Fruit fly (Drosophila melanogaster) whole organism, embryonic: Measurements from ENCODE around the gene CG4650.

Experiments used
- CG33557 ChIP-seq: fragments of 200-800 bp; sonication (Bioruptor generic); optimal IDR thresholded peaks from 2 replicates; lab custom pipeline; 2019; ENCODE audit warnings: missing biosample characterization, mild to moderate bottlenecking, missing genetic modification characterization, moderate library complexity
- CG4730 ChIP-seq: fragments of 200-800 bp; sonication (Bioruptor generic); IDR thresholded peaks from 2 replicates; pipeline ENCODE4 v1.3.6; 2022; ENCODE audit warnings: missing biosample characterization, missing genetic modification characterization
- Poxn ChIP-seq: fragments of 200-800 bp; sonication (Bioruptor generic); IDR thresholded peaks from 2 replicates; pipeline ENCODE4 v1.3.6; 2022; ENCODE audit warnings: missing biosample characterization, missing genetic modification characterization
- fd102C ChIP-seq: fragments of 200-800 bp; sonication (Bioruptor generic); optimal IDR thresholded peaks from 2 replicates; lab custom pipeline; 2018; ENCODE audit warnings: missing biosample characterization, mild to moderate bottlenecking, missing genetic modification characterization, moderate library complexity
- gro ChIP-seq: fragments of 200-800 bp; sonication (Bioruptor generic); optimal IDR thresholded peaks from 2 replicates; lab custom pipeline; 2016; ENCODE audit warnings: missing biosample characterization, missing genetic modification characterization
- gsb-n ChIP-seq: fragments of 200-800 bp; sonication (Bioruptor generic); optimal IDR thresholded peaks from 3 replicates; lab custom pipeline; 2018; ENCODE audit warnings: missing biosample characterization, mild to moderate bottlenecking, missing genetic modification characterization
- pum ChIP-seq: fragments of 200-800 bp; sonication (Bioruptor generic); optimal IDR thresholded peaks from 2 replicates; lab custom pipeline; 2016; ENCODE audit warnings: missing biosample characterization, missing genetic modification characterization
- vvl ChIP-seq: fragments of 200-800 bp; sonication (Bioruptor generic); IDR thresholded peaks from 2 replicates; pipeline ENCODE4 v1.3.6; 2022; ENCODE audit warnings: missing biosample characterization, missing genetic modification characterization

DNA sequence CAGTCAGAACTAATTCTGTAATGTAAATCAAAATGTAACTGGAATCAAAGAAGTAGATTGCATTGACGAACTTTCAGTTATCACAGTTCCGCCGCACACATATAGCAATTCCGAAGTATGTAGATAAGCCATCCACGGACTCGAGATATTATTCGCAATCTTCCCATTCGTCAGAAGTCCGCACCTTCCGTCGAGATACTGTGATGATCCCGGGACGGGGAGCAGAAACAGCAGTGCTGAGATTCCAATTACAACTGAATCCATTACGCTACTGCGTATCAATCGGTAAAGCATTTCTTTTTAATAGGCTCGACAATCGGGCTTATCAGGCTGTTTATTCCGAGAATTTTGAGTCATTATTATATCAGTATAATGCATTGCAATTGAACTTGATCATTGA lies at the start of gene CG4650:
- TF ChIP-seq gro (GFP tag; lab: Kevin White, UChicago) (no peak), fd102C (GFP tag; lab: Kevin White, UChicago) (no peak), vvl (GFP tag; lab: Robert Waterston, UW) (no peak), Poxn (GFP tag; lab: Robert Waterston, UW) (no peak), CG4730 (GFP tag; lab: Robert Waterston, UW) (no peak), pum (GFP tag; lab: Kevin White, UChicago) (no peak), gsb-n (tag; lab: Kevin White, UChicago) (no peak), CG33557 (GFP tag; lab: Kevin White, UChicago) (no peak)
